Fruit fly (Drosophila melanogaster) S2 (cell line): Measurements from ENCODE around the gene CG7857.

Source experiments
- CG8478 ChIP-seq: fragments of >200 bp; optimal IDR thresholded peaks from 2 replicates; lab custom pipeline; 2018
- CTCF ChIP-seq, 2 experiments: fragments of >200 bp; optimal IDR thresholded peaks; 2 replicates each; lab custom pipeline; 2018

dm6 chr3L:15514405-15514804 lies 9.7 kb upstream of the CG7857 start:
- TF ChIP-seq CG8478 (lab: Kevin White, UChicago) (no peak), CTCF (optimal IDR thresholded peaks at IDR 0.05; lab: Kevin White, UChicago) (no peak)
